Worm (Caenorhabditis elegans): ENCODE results near the gene plg-1.

plg-1 gene

DNA sequence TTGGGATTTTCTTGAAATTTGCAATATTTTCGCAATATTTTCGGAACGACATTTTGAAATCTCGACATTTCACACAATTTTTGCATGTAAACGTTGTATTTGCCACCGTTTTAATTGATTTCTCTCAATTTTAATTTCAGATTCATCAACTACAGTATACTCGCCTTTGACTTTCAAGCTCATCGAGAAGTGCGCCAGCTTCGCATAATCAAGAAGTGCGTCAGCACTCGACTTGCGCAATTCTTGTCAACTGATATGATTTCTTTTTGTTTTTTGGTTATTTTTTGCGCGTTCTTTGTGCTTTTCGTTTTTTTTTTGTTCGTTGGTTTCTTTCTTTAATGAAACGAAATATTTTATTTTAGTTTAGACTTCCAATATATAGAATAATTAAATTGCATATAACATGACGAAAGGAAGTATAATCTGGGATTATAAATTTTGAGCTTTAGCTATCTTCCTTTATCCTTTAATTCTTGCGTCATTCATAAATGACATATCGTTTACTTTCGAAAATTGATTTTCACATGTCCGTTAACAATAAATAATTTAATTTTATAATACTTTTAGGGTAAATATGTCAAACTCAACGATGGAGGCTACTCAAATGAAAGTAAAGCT is 35.2 kb downstream of the plg-1 start, which contains the start of gene famh-136 (continued):
- TF ChIP-seq hlh-30 (tag; optimal IDR thresholded peaks at IDR 0.05; ENCODE audit: insufficient read depth) (no peak), ama-1 (optimal IDR thresholded peaks at IDR 0.05) (no peak), ceh-2 (tag; optimal IDR thresholded peaks at IDR 0.05) (no peak), hlh-15 (tag; optimal IDR thresholded peaks at IDR 0.05) (no peak), unc-42 (tag; optimal IDR thresholded peaks at IDR 0.05) (peak; percentile 65), C08G9.2 (tag; optimal IDR thresholded peaks at IDR 0.05) (no peak), ceh-6 (GFP tag; optimal IDR thresholded peaks at IDR 0.05) (no peak), pqm-1 (tag; optimal IDR thresholded peaks at IDR 0.05) (peak; percentile 35), ceh-31 (tag; optimal IDR thresholded peaks at IDR 0.05) (peak; percentile 20), elt-4 (tag; optimal IDR thresholded peaks at IDR 0.05) (no peak), ref-2 (tag; optimal IDR thresholded peaks at IDR 0.05) (no peak), nhr-232 (tag; optimal IDR thresholded peaks at IDR 0.05) (peak; percentile 39), ceh-34 (tag; optimal IDR thresholded peaks at IDR 0.05) (no peak), che-1 (tag; optimal IDR thresholded peaks at IDR 0.05) (no peak), ceh-45 (GFP tag; IDR thresholded peaks at IDR 0.05) (0 out of 2 replicates have a peak, but pooled peaks have one; percentile 31), pros-1 (tag; optimal IDR thresholded peaks at IDR 0.05) (no peak), pag-3 (tag; optimal IDR thresholded peaks at IDR 0.05; ENCODE audit: borderline replicate concordance) (no peak)

DNA sequence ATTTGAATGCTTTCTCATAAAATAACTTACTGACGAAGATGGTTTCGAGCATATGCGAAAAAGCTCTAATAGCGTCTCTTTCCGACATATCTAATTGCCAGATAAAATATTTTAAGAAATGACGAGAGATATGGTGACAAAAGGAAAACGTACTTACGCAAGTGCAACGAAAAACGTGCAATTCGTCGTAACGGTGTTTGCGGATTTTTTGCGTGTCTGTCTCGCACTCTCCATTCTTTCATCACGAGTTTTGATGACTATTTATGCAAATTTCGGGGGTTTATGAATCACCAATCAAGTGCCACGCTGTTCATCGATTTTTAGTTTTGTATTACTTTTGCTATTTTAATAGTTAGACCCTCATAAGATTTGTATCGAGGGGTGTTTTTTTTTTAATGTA is 36.9 kb downstream of the plg-1 start, which contains the start of gene ZK637.14:
Gene ZK637.14, minus strand, starts transcription at position 201 of the 400 bp plus-strand sequence.
- TF ChIP-seq ceh-34 (tag; optimal IDR thresholded peaks at IDR 0.05) (no peak), unc-55 (GFP tag; optimal IDR thresholded peaks at IDR 0.05) (peak; percentile 35), ceh-9 (tag; optimal IDR thresholded peaks at IDR 0.05) (no peak), unc-42 (tag; optimal IDR thresholded peaks at IDR 0.05) (peak; percentile 60), dmd-4 (tag; optimal IDR thresholded peaks at IDR 0.05; ENCODE audit: borderline replicate concordance) (no peak), pha-2 (tag; optimal IDR thresholded peaks at IDR 0.05) (no peak), nfya-1 (tag; optimal IDR thresholded peaks at IDR 0.05) (peak; percentile 39), hlh-30 (tag; optimal IDR thresholded peaks at IDR 0.05; ENCODE audit: insufficient read depth) (peak; percentile 91), ceh-31 (tag; optimal IDR thresholded peaks at IDR 0.05) (peak; percentile 3), ama-1 (optimal IDR thresholded peaks at IDR 0.05) (no peak), ceh-18 (tag; optimal IDR thresholded peaks at IDR 0.05) (no peak)

DNA sequence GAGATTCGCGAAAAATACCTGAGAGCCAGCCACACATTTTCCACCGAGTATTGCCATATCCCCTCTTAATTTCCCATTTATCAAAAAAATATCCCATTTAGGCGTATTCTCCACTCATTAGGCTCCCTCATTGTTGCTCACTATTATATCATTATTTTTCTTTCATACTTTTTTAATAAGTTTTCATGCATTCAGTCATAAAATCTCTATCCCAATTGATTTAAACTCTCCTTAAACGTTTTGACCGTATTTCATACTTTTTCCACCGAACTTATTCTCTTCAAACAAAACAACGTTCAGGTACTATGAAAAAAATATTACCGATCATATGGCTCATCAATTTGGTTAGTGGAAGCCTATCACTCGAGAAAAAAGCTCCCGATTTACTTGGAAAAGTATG is 37.9 kb downstream of the plg-1 start, which contains the start of gene lnkn-1:
Gene lnkn-1, plus strand, starts transcription at position 301 of the 400 bp plus-strand sequence.
- TF ChIP-seq ahr-1 (tag; optimal IDR thresholded peaks at IDR 0.05) = no peak
- no peak for TF ChIP-seq C08G9.2 (tag; optimal IDR thresholded peaks at IDR 0.05)
- TF ChIP-seq unc-3 (GFP tag; conservative IDR thresholded peaks at IDR 0.05) = no peak
- TF ChIP-seq unc-3 (tag; optimal IDR thresholded peaks at IDR 0.05) = no peak
- TF ChIP-seq ama-1 (optimal IDR thresholded peaks at IDR 0.05) = no peak
- no peak for TF ChIP-seq ceh-31 (tag; optimal IDR thresholded peaks at IDR 0.05)
- no peak for TF ChIP-seq hlh-15 (tag; optimal IDR thresholded peaks at IDR 0.05)
- no peak for TF ChIP-seq hlh-8 (tag; optimal IDR thresholded peaks at IDR 0.05)
- TF ChIP-seq nfya-1 (tag; optimal IDR thresholded peaks at IDR 0.05) = no peak
- no peak for TF ChIP-seq tbx-2 (tag; optimal IDR thresholded peaks at IDR 0.05)
- TF ChIP-seq syd-9 (tag; optimal IDR thresholded peaks at IDR 0.05) = no peak
- TF ChIP-seq gmeb-2 (tag; optimal IDR thresholded peaks at IDR 0.05) = no peak
- TF ChIP-seq fkh-6 (tag; optimal IDR thresholded peaks at IDR 0.05) = no peak
- no peak for TF ChIP-seq odd-2 (tag; optimal IDR thresholded peaks at IDR 0.05)
- no peak for TF ChIP-seq fax-1 (tag; optimal IDR thresholded peaks at IDR 0.05)
- TF ChIP-seq sox-4 (tag; optimal IDR thresholded peaks at IDR 0.05) = no peak
- no peak for TF ChIP-seq elt-4 (tag; optimal IDR thresholded peaks at IDR 0.05)
- TF ChIP-seq hlh-30 (tag; optimal IDR thresholded peaks at IDR 0.05; ENCODE audit: insufficient read depth) = no peak
- TF ChIP-seq dmd-4 (tag; optimal IDR thresholded peaks at IDR 0.05; ENCODE audit: borderline replicate concordance) = no peak

DNA sequence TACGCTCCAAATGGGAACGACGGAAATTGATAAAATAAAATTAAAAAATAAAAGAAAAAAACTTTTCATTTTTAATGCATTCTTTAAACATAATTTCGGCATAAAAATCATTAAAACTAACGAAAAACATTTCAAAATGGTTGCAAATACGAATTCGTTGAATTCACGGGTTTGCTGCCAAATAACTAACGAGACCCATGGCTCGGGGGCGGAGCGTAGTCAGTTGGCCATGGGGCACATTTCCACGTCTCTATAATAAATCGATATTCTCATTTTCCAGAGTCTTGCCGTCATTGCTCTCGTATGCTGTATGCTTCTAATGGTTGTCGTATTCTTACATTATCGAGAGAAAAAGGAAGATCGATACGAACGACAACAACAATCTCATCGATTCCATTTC is 41.4 kb downstream of the plg-1 start, which contains the start of gene ZK637.4:
Gene ZK637.4, plus strand, starts transcription at position 301 of the 400 bp plus-strand sequence.
- TF ChIP-seq nhr-232 (tag; optimal IDR thresholded peaks at IDR 0.05) (no peak), pros-1 (tag; optimal IDR thresholded peaks at IDR 0.05) (no peak), nhr-11 (tag; optimal IDR thresholded peaks at IDR 0.05) (no peak), ceh-19 (GFP tag; optimal IDR thresholded peaks at IDR 0.05) (no peak), lin-11 (tag; optimal IDR thresholded peaks at IDR 0.05) (no peak), elt-2 (tag; optimal IDR thresholded peaks at IDR 0.05) (no peak), ceh-48 (tag; optimal IDR thresholded peaks at IDR 0.05) (no peak), dve-1 (tag; optimal IDR thresholded peaks at IDR 0.05) (no peak), sox-2 (GFP tag; IDR thresholded peaks at IDR 0.05) (no peak), C08G9.2 (tag; optimal IDR thresholded peaks at IDR 0.05) (no peak), ceh-30 (tag; optimal IDR thresholded peaks at IDR 0.05) (no peak)
